Fruit fly (Drosophila melanogaster) whole organism, pupa: ENCODE data around the gene Aven.

Experiments
- CG10348 ChIP-seq: fragments of 200-800 bp; sonication (Bioruptor generic); IDR thresholded peaks from 2 replicates; pipeline ENCODE4 v1.3.6; 2022; ENCODE audit warnings: missing biosample characterization, missing genetic modification characterization
- CG12605 ChIP-seq: fragments of 200-800 bp; sonication (Bioruptor generic); IDR thresholded peaks from 2 replicates; pipeline ENCODE4 v1.3.6; 2022; ENCODE audit warnings: missing biosample characterization, missing genetic modification characterization
- CG13204 ChIP-seq: fragments of 200-800 bp; sonication (Bioruptor generic); optimal IDR thresholded peaks from 2 replicates; lab custom pipeline; 2018; ENCODE audit warnings: missing biosample characterization, mild to moderate bottlenecking, missing genetic modification characterization, moderate library complexity
- CG14655 ChIP-seq: fragments of 200-800 bp; sonication (Bioruptor generic); optimal IDR thresholded peaks from 3 replicates; lab custom pipeline; 2017; ENCODE audit warnings: mild to moderate bottlenecking, missing biosample characterization, missing genetic modification reagents, missing genetic modification characterization
- CG15710 ChIP-seq: fragments of 200-800 bp; sonication (Bioruptor generic); optimal IDR thresholded peaks from 2 replicates; lab custom pipeline; 2018; ENCODE audit warnings: missing biosample characterization, mild to moderate bottlenecking, missing genetic modification characterization, moderate library complexity
- CG17806 ChIP-seq: fragments of 200-800 bp; sonication (Bioruptor generic); optimal IDR thresholded peaks from 2 replicates; lab custom pipeline; 2018; ENCODE audit warnings: missing biosample characterization, mild to moderate bottlenecking, missing genetic modification characterization, moderate library complexity
- CG32121 ChIP-seq: fragments of 200-800 bp; sonication (Bioruptor generic); IDR thresholded peaks from 2 replicates; pipeline ENCODE4 v1.3.6; 2022; ENCODE audit warnings: missing biosample characterization, missing genetic modification characterization
- CG34367 ChIP-seq: fragments of 200-800 bp; sonication (Bioruptor generic); optimal IDR thresholded peaks from 2 replicates; lab custom pipeline; 2018; ENCODE audit warnings: missing biosample characterization, mild to moderate bottlenecking, missing genetic modification characterization
- CG4496 ChIP-seq: fragments of 200-800 bp; sonication (Bioruptor generic); IDR thresholded peaks from 3 replicates; pipeline ENCODE4 v1.3.6; 2022; ENCODE audit warnings: missing biosample characterization, missing genetic modification characterization
- CG8159 ChIP-seq: fragments of 200-800 bp; sonication (Bioruptor generic); optimal IDR thresholded peaks from 3 replicates; lab custom pipeline; 2018; ENCODE audit warnings: missing biosample characterization, mild to moderate bottlenecking, missing genetic modification characterization, moderate library complexity
- CG8301 ChIP-seq: fragments of 200-800 bp; sonication (Bioruptor generic); optimal IDR thresholded peaks from 2 replicates; lab custom pipeline; 2018; ENCODE audit warnings: missing biosample characterization, mild to moderate bottlenecking, missing genetic modification characterization
- CG9948 ChIP-seq: fragments of 200-800 bp; sonication (Bioruptor generic); optimal IDR thresholded peaks from 2 replicates; lab custom pipeline; 2018; ENCODE audit warnings: missing biosample characterization, mild to moderate bottlenecking, missing genetic modification characterization, moderate library complexity
- D1 ChIP-seq: fragments of 200-800 bp; sonication (Bioruptor generic); optimal IDR thresholded peaks from 2 replicates; lab custom pipeline; 2018; ENCODE audit warnings: missing biosample characterization, mild to moderate bottlenecking, missing genetic modification characterization, moderate library complexity
- EcR ChIP-seq: fragments of 200-800 bp; sonication (Bioruptor generic); optimal IDR thresholded peaks from 3 replicates; lab custom pipeline; 2019; ENCODE audit warnings: missing biosample characterization, missing genetic modification characterization, mild to moderate bottlenecking, moderate library complexity, missing genetic modification reagents
- Ets98B ChIP-seq: fragments of 200-800 bp; sonication (Bioruptor generic); IDR thresholded peaks from 2 replicates; pipeline ENCODE4 v1.3.6; 2022; ENCODE audit warnings: missing biosample characterization, missing genetic modification characterization
- Pif1A ChIP-seq: fragments of 200-800 bp; sonication (Bioruptor generic); optimal IDR thresholded peaks from 3 replicates; lab custom pipeline; 2016; ENCODE audit warnings: missing biosample characterization, missing genetic modification characterization
- Pif1B ChIP-seq: fragments of 200-800 bp; sonication (Bioruptor generic); optimal IDR thresholded peaks from 3 replicates; lab custom pipeline; 2016; ENCODE audit warnings: missing biosample characterization, missing genetic modification characterization
- Snoo ChIP-seq: fragments of 200-800 bp; sonication (Bioruptor generic); optimal IDR thresholded peaks from 3 replicates; lab custom pipeline; 2017; ENCODE audit warnings: missing biosample characterization, mild to moderate bottlenecking, missing genetic modification characterization, inconsistent platforms
- fd96Ca ChIP-seq: fragments of 200-800 bp; sonication (Bioruptor generic); IDR thresholded peaks from 3 replicates; pipeline ENCODE4 v1.3.6; 2022; ENCODE audit warnings: missing biosample characterization, missing genetic modification characterization
- gl ChIP-seq: fragments of 200-800 bp; sonication (Bioruptor generic); optimal IDR thresholded peaks from 2 replicates; lab custom pipeline; 2018; ENCODE audit warnings: missing biosample characterization, mild to moderate bottlenecking, missing genetic modification characterization
- rn ChIP-seq: fragments of 200-800 bp; sonication (Bioruptor generic); IDR thresholded peaks from 2 replicates; pipeline ENCODE4 v1.3.6; 2022; ENCODE audit warnings: missing biosample characterization, missing genetic modification characterization

The Aven gene

dm6 chrX:12578701-12579372 is 50.6 kb downstream of the Aven start:
- TF ChIP-seq CG13204 (peak; percentile 75), CG4496 (GFP tag; lab: Robert Waterston, UW) (peak; percentile 56; the same call in 2 of the 3 replicates), CG8301 (tag; lab: Kevin White, UChicago) (peak; percentile 65), Ets98B (no peak; the same call in 1 of the 2 replicates), CG32121 (GFP tag; lab: Robert Waterston, UW) (peak; percentile 46; the same call in 1 of the 2 replicates), CG10348 (GFP tag; lab: Robert Waterston, UW) (no peak), fd96Ca (GFP tag; lab: Robert Waterston, UW) (peak; percentile 9; the same call in 1 of the 3 replicates), Snoo (no peak), CG34367 (tag; lab: Kevin White, UChicago) (peak; percentile 38), CG8159 (tag; lab: Kevin White, UChicago) (peak; percentile 57), CG9948 (tag; lab: Kevin White, UChicago) (peak; percentile 43), Pif1A (GFP tag; lab: Kevin White, UChicago) (peak; percentile 49), rn (no peak), Pif1B (GFP tag; lab: Kevin White, UChicago) (peak; percentile 16), gl (no peak), D1 (tag; lab: Kevin White, UChicago) (no peak), CG17806 (tag; lab: Kevin White, UChicago) (peak; percentile 29), CG15710 (peak; percentile 29), CG12605 (GFP tag; lab: Robert Waterston, UW) (0 out of 2 replicates have a peak, but pooled peaks have one; percentile 8), EcR (GFP tag; lab: Kevin White, UChicago) (peak; percentile 78), CG14655 (GFP tag; lab: Kevin White, UChicago) (peak; percentile 75)
- TF ChIP-seq, all 21 proteins: peak for 15
